Worm (Caenorhabditis elegans) whole organism, L4 larva: ENCODE measurements around the gene C35A5.10.

Source experiments
- D1046.2 ChIP-seq: fragments of 200-800 bp; sonication (Bioruptor generic); IDR thresholded peaks from 2 replicates; pipeline ENCODE4 v1.3.6; 2022; ENCODE audit warnings: missing genetic modification characterization, missing compliant biosample characterization
- F26F4.8 ChIP-seq: fragments of 200-800 bp; sonication (Bioruptor generic); conservative IDR thresholded peaks from 2 replicates; pipeline ENCODE4 v1.3.6; 2022; ENCODE audit warnings: missing genetic modification characterization, missing compliant biosample characterization
- F44E2.7 ChIP-seq: fragments of 200-800 bp; sonication (Bioruptor generic); IDR thresholded peaks from 2 replicates; pipeline ENCODE4 v2.1.2; 2022; ENCODE audit warnings: missing genetic modification characterization, missing compliant biosample characterization
- T20F7.1 ChIP-seq: fragments of 200-800 bp; sonication (Bioruptor generic); optimal IDR thresholded peaks from 2 replicates; lab custom pipeline; 2018; ENCODE audit warnings: mild to moderate bottlenecking, missing genetic modification characterization, missing compliant biosample characterization
- T26A8.4 ChIP-seq: fragments of 200-800 bp; sonication (Bioruptor generic); IDR thresholded peaks from 2 replicates; pipeline ENCODE4 v1.3.6; 2022; ENCODE audit warnings: missing genetic modification characterization, missing compliant biosample characterization
- Y105C5A.15 ChIP-seq: fragments of 200-800 bp; sonication (Bioruptor generic); IDR thresholded peaks from 2 replicates; pipeline ENCODE4 v1.3.6; 2022; ENCODE audit warnings: missing genetic modification characterization, missing compliant biosample characterization
- Y48G9A.11 ChIP-seq: fragments of 200-800 bp; sonication (Bioruptor generic); IDR thresholded peaks from 2 replicates; pipeline ENCODE4 v1.3.6; 2022; ENCODE audit warnings: missing genetic modification reagents, missing genetic modification characterization, missing compliant biosample characterization
- Y75B8A.6 ChIP-seq: fragments of 200-800 bp; sonication (Bioruptor generic); IDR thresholded peaks from 2 replicates; pipeline ENCODE4 v1.3.6; 2022; ENCODE audit warnings: missing genetic modification reagents, missing genetic modification characterization, missing compliant biosample characterization
- aha-1 ChIP-seq: fragments of 150-350 bp; peaks from one replicate; lab custom pipeline; 2014; ENCODE audit warnings: missing biosample characterization, missing genetic modification characterization
- aly-2 ChIP-seq: sonication (generic microtip); optimal IDR thresholded peaks from 2 replicates; lab custom pipeline; 2018; ENCODE audit warnings: missing biosample characterization, missing genetic modification characterization
- ceh-32 ChIP-seq: sonication (generic microtip); optimal IDR thresholded peaks from 2 replicates; lab custom pipeline; 2016; ENCODE audit warnings: mild to moderate bottlenecking, missing genetic modification characterization, missing compliant biosample characterization; ENCODE audit not compliant: poor library complexity
- ceh-62 ChIP-seq: sonication (generic microtip); optimal IDR thresholded peaks from 2 replicates; lab custom pipeline; 2017; ENCODE audit warnings: missing biosample characterization, missing genetic modification characterization
- daf-12 ChIP-seq: fragments of 150-350 bp; optimal IDR thresholded peaks from 2 replicates; lab custom pipeline; 2014; ENCODE audit warnings: missing biosample characterization, missing genetic modification reagents, missing genetic modification characterization
- daf-8 ChIP-seq: fragments of 200-800 bp; sonication (Bioruptor generic); IDR thresholded peaks from 2 replicates; pipeline ENCODE4 v1.3.6; 2022; ENCODE audit warnings: missing genetic modification characterization, missing compliant biosample characterization
- dmd-8 ChIP-seq: fragments of 200-800 bp; sonication (Bioruptor generic); IDR thresholded peaks from 2 replicates; pipeline ENCODE4 v1.3.6; 2022; ENCODE audit warnings: missing genetic modification characterization, missing compliant biosample characterization
- dmd-9 ChIP-seq: fragments of 200-800 bp; sonication (Bioruptor generic); IDR thresholded peaks from 2 replicates; pipeline ENCODE4 v1.3.6; 2022; ENCODE audit warnings: missing genetic modification reagents, missing genetic modification characterization, missing compliant biosample characterization
- dpl-1 ChIP-seq: fragments of 150-350 bp; optimal IDR thresholded peaks from 2 replicates; lab custom pipeline; 2014; ENCODE audit warnings: missing biosample characterization, missing genetic modification reagents, missing genetic modification characterization
- duxl-1 ChIP-seq: sonication (generic microtip); optimal IDR thresholded peaks from 2 replicates; lab custom pipeline; 2016; ENCODE audit warnings: mild to moderate bottlenecking, missing genetic modification characterization, moderate library complexity, missing compliant biosample characterization; ENCODE audit not compliant: poor library complexity
- dve-1 ChIP-seq: sonication (generic microtip); optimal IDR thresholded peaks from 2 replicates; lab custom pipeline; 2017; ENCODE audit warnings: antibody characterized with exemption, mild to moderate bottlenecking, missing genetic modification characterization, missing compliant biosample characterization; ENCODE audit not compliant: insufficient read depth
- egl-27 ChIP-seq: sonication (generic microtip); optimal IDR thresholded peaks from 3 replicates; lab custom pipeline; 2017; ENCODE audit warnings: missing biosample characterization, missing genetic modification reagents, missing genetic modification characterization
- fos-1 ChIP-seq: fragments of 150-350 bp; optimal IDR thresholded peaks from 2 replicates; lab custom pipeline; 2014; ENCODE audit warnings: missing biosample characterization, missing genetic modification characterization
- hlh-11 ChIP-seq: fragments of 200-800 bp; sonication (Bioruptor generic); optimal IDR thresholded peaks from 2 replicates; lab custom pipeline; 2018; ENCODE audit warnings: mild to moderate bottlenecking, missing genetic modification characterization, missing compliant biosample characterization
- hlh-30 ChIP-seq: sonication (generic microtip); optimal IDR thresholded peaks from 2 replicates; lab custom pipeline; 2017; ENCODE audit warnings: antibody characterized with exemption, mild to moderate bottlenecking, missing genetic modification characterization, missing compliant biosample characterization; ENCODE audit not compliant: insufficient read depth
- jun-1 ChIP-seq: fragments of 150-350 bp; optimal IDR thresholded peaks from 2 replicates; lab custom pipeline; 2014; ENCODE audit warnings: missing biosample characterization, missing genetic modification reagents, missing genetic modification characterization
- lin-1 ChIP-seq: fragments of 200-800 bp; sonication (Bioruptor generic); IDR thresholded peaks from 2 replicates; pipeline ENCODE4 v1.3.6; 2022; ENCODE audit warnings: missing genetic modification reagents, missing genetic modification characterization, missing compliant biosample characterization
- lin-15B ChIP-seq: fragments of 150-350 bp; sonication (generic microtip); optimal IDR thresholded peaks from 3 replicates; lab custom pipeline; 2014; ENCODE audit warnings: missing biosample characterization, missing genetic modification characterization
- lin-29 ChIP-seq: fragments of 200-800 bp; sonication (Bioruptor generic); IDR thresholded peaks from 2 replicates; pipeline ENCODE4 v1.3.6; 2022; ENCODE audit warnings: missing genetic modification reagents, missing genetic modification characterization, missing compliant biosample characterization
- lin-38 ChIP-seq: fragments of 200-800 bp; sonication (Bioruptor generic); IDR thresholded peaks from 2 replicates; pipeline ENCODE4 v1.3.6; 2022; ENCODE audit warnings: missing genetic modification reagents, missing genetic modification characterization, missing compliant biosample characterization
- lsy-2 ChIP-seq, 2 experiments: fragments of 150-350 bp in 1 of 2; sonication (generic microtip) in 1 of 2; optimal IDR thresholded peaks; 2 replicates each; lab custom pipeline; 2014 to 2017; ENCODE audit warnings: missing biosample characterization in 2 of 2, missing genetic modification characterization in 2 of 2
- madf-9 ChIP-seq: fragments of 200-800 bp; sonication (Bioruptor generic); conservative IDR thresholded peaks from 2 replicates; pipeline ENCODE4 v1.3.6; 2022; ENCODE audit warnings: missing genetic modification reagents, missing genetic modification characterization, missing compliant biosample characterization
- mep-1 ChIP-seq: fragments of 150-350 bp; sonication (generic microtip); optimal IDR thresholded peaks from 3 replicates; lab custom pipeline; 2014; ENCODE audit warnings: missing biosample characterization, missing genetic modification characterization
- mes-2 ChIP-seq: sonication (generic microtip); optimal IDR thresholded peaks from 2 replicates; lab custom pipeline; 2016; ENCODE audit warnings: missing genotype, mild to moderate bottlenecking, missing genetic modification characterization, missing compliant biosample characterization; ENCODE audit not compliant: poor library complexity, severe bottlenecking
- nhr-10 ChIP-seq: fragments of 150-350 bp; optimal IDR thresholded peaks from 2 replicates; lab custom pipeline; 2014; ENCODE audit warnings: missing biosample characterization, missing genetic modification characterization
- nhr-11 ChIP-seq: fragments of 150-350 bp; optimal IDR thresholded peaks from 2 replicates; lab custom pipeline; 2014; ENCODE audit warnings: missing biosample characterization, missing genetic modification characterization
- nhr-111 ChIP-seq: fragments of 200-800 bp; sonication (Bioruptor generic); optimal IDR thresholded peaks from 2 replicates; lab custom pipeline; 2018; ENCODE audit warnings: mild to moderate bottlenecking, missing genetic modification characterization, missing compliant biosample characterization
- nhr-25 ChIP-seq: sonication (generic microtip); optimal IDR thresholded peaks from 2 replicates; lab custom pipeline; 2017; ENCODE audit warnings: missing genetic modification characterization, mild to moderate bottlenecking, missing compliant biosample characterization, antibody characterized with exemption, moderate library complexity, borderline replicate concordance; ENCODE audit not compliant: insufficient read depth
- nhr-42 ChIP-seq: fragments of 200-800 bp; sonication (Bioruptor generic); IDR thresholded peaks from 2 replicates; pipeline ENCODE4 v1.3.6; 2022; ENCODE audit warnings: missing genetic modification characterization, missing compliant biosample characterization
- nhr-48 ChIP-seq: sonication (generic microtip); optimal IDR thresholded peaks from 2 replicates; lab custom pipeline; 2016; ENCODE audit warnings: mild to moderate bottlenecking, missing genetic modification characterization, missing compliant biosample characterization
- nhr-76 ChIP-seq: fragments of 150-350 bp; optimal IDR thresholded peaks from 2 replicates; lab custom pipeline; 2014; ENCODE audit warnings: missing biosample characterization, missing genetic modification characterization
- nhr-77 ChIP-seq: fragments of 150-350 bp; optimal IDR thresholded peaks from 2 replicates; lab custom pipeline; 2014; ENCODE audit warnings: missing biosample characterization, missing genetic modification characterization
- pha-4 ChIP-seq, 2 experiments: fragments of 150-350 bp in 1 of 2; fragments of 200-800 bp in 1 of 2; sonication (Bioruptor generic) in 1 of 2; IDR thresholded peaks in 1 of 2; optimal IDR thresholded peaks in 1 of 2; 2 replicates each; pipeline versions ENCODE4 v1.3.6 to Lab custom; 2014 to 2022; ENCODE audit warnings: missing genetic modification characterization in 2 of 2, missing genetic modification reagents in 2 of 2, missing biosample characterization in 1 of 2, missing compliant biosample characterization in 1 of 2
- pqm-1 ChIP-seq: sonication (generic microtip); optimal IDR thresholded peaks from 2 replicates; lab custom pipeline; 2017; ENCODE audit warnings: missing biosample characterization, missing genetic modification characterization
- rbr-2 ChIP-seq: sonication (generic microtip); optimal IDR thresholded peaks from 2 replicates; lab custom pipeline; 2016; ENCODE audit warnings: missing genotype, missing genetic modification characterization, missing compliant biosample characterization
- skn-1 ChIP-seq: fragments of 150-350 bp; optimal IDR thresholded peaks from 2 replicates; lab custom pipeline; 2014; ENCODE audit warnings: missing biosample characterization, missing genetic modification characterization
- snpc-1.2 ChIP-seq: fragments of 200-800 bp; sonication (Bioruptor generic); IDR thresholded peaks from 2 replicates; pipeline ENCODE4 v1.3.6; 2022; ENCODE audit warnings: missing genetic modification reagents, missing genetic modification characterization, missing compliant biosample characterization
- tra-1 ChIP-seq: fragments of 200-800 bp; sonication (Bioruptor generic); IDR thresholded peaks from 2 replicates; pipeline ENCODE4 v1.3.6; 2022; ENCODE audit warnings: missing genetic modification reagents, missing genetic modification characterization, missing compliant biosample characterization
- unc-39 ChIP-seq: sonication (generic microtip); optimal IDR thresholded peaks from 2 replicates; lab custom pipeline; 2017; ENCODE audit warnings: missing biosample characterization, missing genetic modification characterization
- unc-62 ChIP-seq, 3 experiments: fragments of 150-350 bp in 1 of 3; sonication (generic microtip); optimal IDR thresholded peaks in 2 of 3; peaks in 1 of 3; 1 replicate in 1 of 3; 2 replicates in 2 of 3; lab custom pipeline; 2014 to 2017; ENCODE audit warnings: missing biosample characterization in 3 of 3, missing genetic modification characterization in 3 of 3, missing genetic modification reagents in 3 of 3, missing genotype in 1 of 3
- vab-7 ChIP-seq: fragments of 200-800 bp; sonication (Bioruptor generic); IDR thresholded peaks from 2 replicates; pipeline ENCODE4 v1.3.6; 2022; ENCODE audit warnings: missing genetic modification reagents, missing genetic modification characterization, missing compliant biosample characterization
- zip-11 ChIP-seq: fragments of 200-800 bp; sonication (Bioruptor generic); IDR thresholded peaks from 2 replicates; pipeline ENCODE4 v1.3.6; 2022; ENCODE audit warnings: missing genetic modification characterization, missing compliant biosample characterization
- ztf-11 ChIP-seq: fragments of 150-350 bp; optimal IDR thresholded peaks from 2 replicates; lab custom pipeline; 2014; ENCODE audit warnings: missing biosample characterization, missing genetic modification characterization

Gene C35A5.10

DNA sequence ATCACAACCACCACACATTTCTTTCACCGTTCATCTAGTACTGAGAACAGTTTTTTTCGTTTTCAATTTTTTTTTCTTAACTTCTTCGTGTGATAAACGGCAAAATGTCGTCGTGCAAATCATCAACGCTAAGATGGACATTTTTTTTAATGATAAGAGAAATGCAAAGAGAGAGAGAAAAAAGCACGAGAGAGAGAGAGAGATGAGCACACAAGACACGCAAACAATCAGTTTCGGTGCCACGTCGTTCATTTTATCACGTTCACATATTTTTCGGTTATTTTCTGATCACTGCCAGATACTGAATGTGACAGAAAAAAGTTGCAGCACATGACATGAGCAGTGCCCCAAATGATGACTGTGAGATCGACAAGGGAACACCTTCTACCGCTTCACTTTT is 35.8 kb upstream of the C35A5.10 start, which contains the start of gene egl-9 (continued):
- TF ChIP-seq nhr-111 (GFP tag; lab: Kevin White, UChicago) (no peak), lsy-2 (tag; optimal IDR thresholded peaks at IDR 0.05; lab: Kevin White, UChicago) (peak in 1 of 2 experiments; percentile 57), pqm-1 (tag; lab: Kevin White, UChicago) (peak; percentile 19), lin-15B (tag; lab: Kevin White, UChicago) (no peak), mes-2 (tag; lab: Kevin White, UChicago) (peak; percentile 55), hlh-11 (tag; lab: Kevin White, UChicago) (peak; percentile 83), nhr-42 (no peak), skn-1 (tag; lab: Kevin White, UChicago) (no peak), dmd-8 (GFP tag; lab: Robert Waterston, UW) (no peak), daf-8 (GFP tag; lab: Robert Waterston, UW) (no peak), jun-1 (tag; lab: Kevin White, UChicago) (no peak), duxl-1 (tag; lab: Kevin White, UChicago) (no peak), Y105C5A.15 (no peak), fos-1 (tag; lab: Kevin White, UChicago) (no peak), tra-1 (peak; percentile 31; the same call in 1 of the 2 replicates), aly-2 (no peak), ztf-11 (tag; lab: Kevin White, UChicago) (no peak), rbr-2 (tag; lab: Kevin White, UChicago) (no peak), D1046.2 (no peak), hlh-30 (tag; lab: Kevin White, UChicago) (peak; percentile 85), nhr-10 (no peak), Y75B8A.6 (0 out of 2 replicates have a peak, but pooled peaks have one; percentile 16), dpl-1 (GFP tag; lab: Kevin White, UChicago) (no peak), nhr-48 (tag; lab: Kevin White, UChicago) (peak; percentile 53), nhr-25 (tag; lab: Kevin White, UChicago) (no peak), T26A8.4 (peak; percentile 51; the same call in 1 of the 2 replicates), dmd-9 (GFP tag; lab: Robert Waterston, UW) (no peak), unc-39 (tag; lab: Kevin White, UChicago) (no peak), F44E2.7 (GFP tag; lab: Robert Waterston, UW) (no peak), madf-9 (no peak), unc-62 (GFP tag; optimal IDR thresholded peaks at IDR 0.05 in 1 of 2; lab: Kevin White, UChicago) (peak in 1 of 2 experiments; percentile 24), unc-62 (tag; optimal IDR thresholded peaks at IDR 0.05; lab: Kevin White, UChicago) (no peak), zip-11 (GFP tag; lab: Robert Waterston, UW) (no peak), daf-12 (tag; lab: Kevin White, UChicago) (no peak), aha-1 (tag; lab: Kevin White, UChicago) (peak; percentile 99), nhr-76 (tag; lab: Kevin White, UChicago) (no peak), lin-29 (GFP tag; lab: Robert Waterston, UW) (no peak), snpc-1.2 (no peak), mep-1 (tag; lab: Kevin White, UChicago) (no peak), lin-1 (0 out of 2 replicates have a peak, but pooled peaks have one; percentile 15), Y48G9A.11 (GFP tag; lab: Robert Waterston, UW) (no peak), dve-1 (tag; lab: Kevin White, UChicago) (peak; percentile 82), T20F7.1 (no peak), F26F4.8 (GFP tag; lab: Robert Waterston, UW) (no peak), ceh-32 (tag; lab: Kevin White, UChicago) (no peak), ceh-62 (tag; lab: Kevin White, UChicago) (no peak), egl-27 (no peak), nhr-11 (tag; lab: Kevin White, UChicago) (no peak), nhr-77 (tag; lab: Kevin White, UChicago) (peak; percentile 82), vab-7 (GFP tag; lab: Robert Waterston, UW) (no peak), lin-38 (GFP tag; lab: Robert Waterston, UW) (no peak), pha-4 (GFP tag; IDR thresholded peaks at IDR 0.05; lab: Robert Waterston, UW) (no peak; the same call in 1 of the 2 replicates), pha-4 (tag; optimal IDR thresholded peaks at IDR 0.05; lab: Kevin White, UChicago) (no peak)
